Worm (Caenorhabditis elegans) whole organism, early embryonic: ENCODE results near the gene M03B6.4.

Experiments used
- B0310.2 ChIP-seq: sonication (generic microtip); optimal IDR thresholded peaks from 2 replicates; lab custom pipeline; 2016; ENCODE audit warnings: mild to moderate bottlenecking, missing genetic modification characterization, missing compliant biosample characterization
- F13C5.2 ChIP-seq: sonication (generic microtip); optimal IDR thresholded peaks from 2 replicates; lab custom pipeline; 2017; ENCODE audit warnings: mild to moderate bottlenecking, missing genetic modification characterization, inconsistent platforms, missing compliant biosample characterization
- aly-1 ChIP-seq: sonication (generic microtip); optimal IDR thresholded peaks from 2 replicates; lab custom pipeline; 2016; ENCODE audit warnings: missing genetic modification characterization, missing compliant biosample characterization
- ama-1 ChIP-seq: fragments of 150-350 bp; optimal IDR thresholded peaks from 2 replicates; lab custom pipeline; 2014
- ceh-13 ChIP-seq: fragments of 200-800 bp; sonication (Bioruptor generic); optimal IDR thresholded peaks from 2 replicates; lab custom pipeline; 2018; ENCODE audit warnings: mild to moderate bottlenecking, missing genetic modification characterization, missing compliant biosample characterization
- ceh-36 ChIP-seq: sonication (generic microtip); optimal IDR thresholded peaks from 2 replicates; lab custom pipeline; 2016; ENCODE audit warnings: missing genetic modification characterization, inconsistent platforms, missing compliant biosample characterization
- ets-7 ChIP-seq: sonication (generic microtip); optimal IDR thresholded peaks from 2 replicates; lab custom pipeline; 2016; ENCODE audit warnings: missing genotype, missing genetic modification characterization, missing compliant biosample characterization
- flt-1 ChIP-seq: fragments of 200-800 bp; sonication (Bioruptor generic); IDR thresholded peaks from 2 replicates; pipeline ENCODE4 v1.3.6; 2022; ENCODE audit warnings: missing genetic modification characterization, missing compliant biosample characterization
- hmbx-1 ChIP-seq: sonication (generic microtip); optimal IDR thresholded peaks from 2 replicates; lab custom pipeline; 2016; ENCODE audit warnings: mild to moderate bottlenecking, missing genetic modification characterization, missing compliant biosample characterization
- hmg-4 ChIP-seq: fragments of 200-800 bp; sonication (Bioruptor generic); optimal IDR thresholded peaks from 2 replicates; lab custom pipeline; 2018; ENCODE audit warnings: mild to moderate bottlenecking, missing genetic modification characterization, missing compliant biosample characterization
- hnd-1 ChIP-seq: sonication (generic microtip); optimal IDR thresholded peaks from 2 replicates; lab custom pipeline; 2016; ENCODE audit warnings: missing genetic modification characterization, missing compliant biosample characterization
- pes-1 ChIP-seq: fragments of 200-800 bp; sonication (Bioruptor generic); IDR thresholded peaks from 2 replicates; pipeline ENCODE4 v1.3.6; 2022; ENCODE audit warnings: missing genetic modification reagents, missing genetic modification characterization, missing compliant biosample characterization
- scrt-1 ChIP-seq: fragments of 200-800 bp; sonication (Bioruptor generic); IDR thresholded peaks from 2 replicates; pipeline ENCODE4 v1.3.6; 2022; ENCODE audit warnings: missing genetic modification characterization, missing compliant biosample characterization
- sea-1 ChIP-seq: fragments of 200-800 bp; sonication (Bioruptor generic); conservative IDR thresholded peaks from 2 replicates; pipeline ENCODE4 v1.3.6; 2022; ENCODE audit warnings: missing genetic modification characterization, missing compliant biosample characterization
- tbx-11 ChIP-seq: fragments of 200-800 bp; sonication (Bioruptor generic); IDR thresholded peaks from 2 replicates; pipeline ENCODE4 v1.3.6; 2022; ENCODE audit warnings: missing genetic modification characterization, missing compliant biosample characterization
- tbx-37 ChIP-seq: fragments of 200-800 bp; sonication (Bioruptor generic); conservative IDR thresholded peaks from 2 replicates; pipeline ENCODE4 v1.3.6; 2022; ENCODE audit warnings: missing genetic modification reagents, missing genetic modification characterization, missing compliant biosample characterization
- tra-4 ChIP-seq: sonication (generic microtip); optimal IDR thresholded peaks from 2 replicates; lab custom pipeline; 2017; ENCODE audit warnings: missing genetic modification characterization, missing compliant biosample characterization

M03B6.4 gene

ce11 chrX:13855928-13856327 is 2.7 kb upstream of the M03B6.4 start:
- TF ChIP-seq scrt-1 (GFP tag; lab: Robert Waterston, UW): no peak
- TF ChIP-seq aly-1 (tag; lab: Kevin White, UChicago): no peak
- no peak for TF ChIP-seq hnd-1
- no peak for TF ChIP-seq ets-7 (tag; lab: Kevin White, UChicago)
- no peak for TF ChIP-seq tbx-37 (GFP tag; lab: Robert Waterston, UW)
- no peak for TF ChIP-seq pes-1 (GFP tag; lab: Robert Waterston, UW)
- TF ChIP-seq flt-1 (GFP tag; lab: Robert Waterston, UW): no peak
- no peak for TF ChIP-seq ceh-36
- no peak for TF ChIP-seq B0310.2 (tag; lab: Kevin White, UChicago)
- TF ChIP-seq sea-1 (GFP tag; lab: Robert Waterston, UW): no peak
- TF ChIP-seq tra-4 (tag; lab: Kevin White, UChicago): no peak
- TF ChIP-seq ceh-13 (GFP tag; lab: Kevin White, UChicago): no peak
- no peak for TF ChIP-seq tbx-11 (GFP tag; lab: Robert Waterston, UW)
- no peak for TF ChIP-seq F13C5.2

ce11 chrX:13864191-13864590 is 5.5 kb downstream of the M03B6.4 start, which contains the start of gene M03B6.3:
Gene M03B6.3 (minus strand): TSS chrX:13864292.
- TF ChIP-seq pes-1 (GFP tag; lab: Robert Waterston, UW) (no peak), sea-1 (GFP tag; lab: Robert Waterston, UW) (no peak), B0310.2 (tag; lab: Kevin White, UChicago) (no peak), ceh-36 (no peak), scrt-1 (GFP tag; lab: Robert Waterston, UW) (no peak), aly-1 (tag; lab: Kevin White, UChicago) (no peak), hmbx-1 (tag; lab: Kevin White, UChicago) (no peak), ets-7 (tag; lab: Kevin White, UChicago) (no peak), tra-4 (tag; lab: Kevin White, UChicago) (no peak), ama-1 (lab: Kevin White, UChicago) (no peak), tbx-11 (GFP tag; lab: Robert Waterston, UW) (no peak), tbx-37 (GFP tag; lab: Robert Waterston, UW) (no peak), flt-1 (GFP tag; lab: Robert Waterston, UW) (no peak), ceh-13 (GFP tag; lab: Kevin White, UChicago) (no peak), F13C5.2 (no peak), hnd-1 (no peak), hmg-4 (GFP tag; lab: Kevin White, UChicago) (no peak)

DNA sequence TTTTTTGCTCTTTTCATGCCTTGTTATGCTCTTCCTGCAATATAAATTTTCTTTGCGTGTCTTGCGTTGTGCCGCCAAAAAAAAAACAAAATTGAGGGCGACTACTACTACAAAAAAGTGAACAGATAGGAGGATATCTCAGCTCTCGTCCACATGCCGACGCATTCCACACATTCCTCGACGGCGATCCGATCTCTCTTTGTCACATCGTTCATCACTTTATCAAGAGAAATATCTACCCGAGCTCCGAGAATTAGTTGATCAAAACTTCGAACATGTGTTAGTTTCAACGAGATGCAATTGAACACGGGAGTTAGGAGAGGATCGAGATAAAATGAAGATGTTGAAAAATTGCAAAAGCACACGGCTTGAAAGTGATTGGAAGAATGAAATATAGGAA is 12.5 kb downstream of the M03B6.4 start:
- TF ChIP-seq tbx-37 (GFP tag; lab: Robert Waterston, UW) (no peak), hmbx-1 (tag; lab: Kevin White, UChicago) (no peak), aly-1 (tag; lab: Kevin White, UChicago) (no peak), ceh-13 (GFP tag; lab: Kevin White, UChicago) (no peak), tra-4 (tag; lab: Kevin White, UChicago) (no peak), ets-7 (tag; lab: Kevin White, UChicago) (no peak), ceh-36 (no peak), flt-1 (GFP tag; lab: Robert Waterston, UW) (no peak), scrt-1 (GFP tag; lab: Robert Waterston, UW) (no peak), ama-1 (lab: Kevin White, UChicago) (no peak), tbx-11 (GFP tag; lab: Robert Waterston, UW) (no peak), hmg-4 (GFP tag; lab: Kevin White, UChicago) (no peak), F13C5.2 (no peak)

DNA sequence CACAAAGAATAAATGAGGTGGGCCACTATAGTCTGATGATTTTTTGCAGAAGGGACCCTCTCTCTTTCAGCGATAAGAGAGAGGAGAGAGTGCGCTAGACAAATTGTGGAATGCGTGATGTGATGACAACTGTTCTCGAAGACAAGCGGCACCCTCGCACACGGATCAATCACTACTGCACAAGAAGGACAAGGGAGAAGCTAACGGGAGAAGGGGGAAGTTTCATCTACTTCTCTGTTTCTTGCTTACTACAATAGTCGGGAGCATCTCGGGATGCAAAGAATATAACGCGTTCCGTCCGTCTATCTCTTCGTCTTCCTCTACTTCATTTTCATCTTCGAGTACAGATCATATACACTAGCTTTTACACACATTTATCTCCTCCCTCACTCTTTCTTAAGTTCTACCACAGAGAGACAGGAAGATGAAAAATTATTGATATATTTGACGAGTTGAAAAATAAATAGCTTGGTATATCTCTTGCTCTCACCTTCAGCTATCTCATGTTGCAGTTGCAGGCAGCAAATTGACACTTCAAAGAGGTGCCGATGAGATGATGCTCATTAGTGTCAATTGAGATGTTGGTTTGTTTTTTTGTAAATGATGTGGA is 14.8 kb downstream of the M03B6.4 start:
- TF ChIP-seq pes-1 (GFP tag; lab: Robert Waterston, UW): no peak
- no peak for TF ChIP-seq aly-1 (tag; lab: Kevin White, UChicago)
- no peak for TF ChIP-seq hmbx-1 (tag; lab: Kevin White, UChicago)
- TF ChIP-seq tbx-11 (GFP tag; lab: Robert Waterston, UW): no peak
- no peak for TF ChIP-seq tra-4 (tag; lab: Kevin White, UChicago)
- TF ChIP-seq F13C5.2: no peak
- no peak for TF ChIP-seq hnd-1
- no peak for TF ChIP-seq B0310.2 (tag; lab: Kevin White, UChicago)
- no peak for TF ChIP-seq tbx-37 (GFP tag; lab: Robert Waterston, UW)
- no peak for TF ChIP-seq ets-7 (tag; lab: Kevin White, UChicago)
- TF ChIP-seq ceh-13 (GFP tag; lab: Kevin White, UChicago): no peak
- no peak for TF ChIP-seq sea-1 (GFP tag; lab: Robert Waterston, UW)
- no peak for TF ChIP-seq ceh-36
- no peak for TF ChIP-seq flt-1 (GFP tag; lab: Robert Waterston, UW)
- no peak for TF ChIP-seq hmg-4 (GFP tag; lab: Kevin White, UChicago)

- no peak for TF ChIP-seq ama-1 (lab: Kevin White, UChicago)
- no peak for TF ChIP-seq ceh-13 (GFP tag; lab: Kevin White, UChicago)
- no peak for TF ChIP-seq sea-1 (GFP tag; lab: Robert Waterston, UW)
- no peak for TF ChIP-seq ceh-36
- TF ChIP-seq F13C5.2: no peak
- no peak for TF ChIP-seq hmbx-1 (tag; lab: Kevin White, UChicago)
- TF ChIP-seq aly-1 (tag; lab: Kevin White, UChicago): no peak
- TF ChIP-seq pes-1 (GFP tag; lab: Robert Waterston, UW): no peak
- no peak for TF ChIP-seq flt-1 (GFP tag; lab: Robert Waterston, UW)
- no peak for TF ChIP-seq hnd-1
- no peak for TF ChIP-seq ets-7 (tag; lab: Kevin White, UChicago)
- TF ChIP-seq scrt-1 (GFP tag; lab: Robert Waterston, UW): no peak
- no peak for TF ChIP-seq tra-4 (tag; lab: Kevin White, UChicago)
- TF ChIP-seq tbx-11 (GFP tag; lab: Robert Waterston, UW): no peak
- no peak for TF ChIP-seq tbx-37 (GFP tag; lab: Robert Waterston, UW)
- TF ChIP-seq hmg-4 (GFP tag; lab: Kevin White, UChicago): no peak
Observed at ce11 chrX:13875913-13876312, 17.3 kb downstream of the M03B6.4 start.

DNA sequence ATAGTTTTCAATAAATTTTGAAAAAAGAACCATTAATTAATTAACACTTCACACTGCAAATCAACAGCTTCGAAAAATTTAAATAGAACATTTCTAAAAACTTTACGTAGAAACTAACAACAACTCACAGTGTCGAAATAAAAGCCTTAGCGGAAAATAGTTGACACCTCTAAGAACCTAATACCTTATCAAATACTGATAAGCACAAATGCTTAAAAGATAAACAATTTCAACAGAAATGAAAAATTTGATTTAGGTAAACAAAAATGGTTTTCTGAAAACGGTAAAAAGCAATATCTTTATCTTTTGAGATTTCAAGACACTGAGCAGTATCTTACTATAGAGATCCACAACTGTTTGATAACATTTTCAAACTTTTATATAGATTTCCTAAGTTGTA is 18.2 kb downstream of the M03B6.4 start:
- TF ChIP-seq B0310.2 (tag; lab: Kevin White, UChicago): no peak
- no peak for TF ChIP-seq ama-1 (lab: Kevin White, UChicago)
- TF ChIP-seq ceh-13 (GFP tag; lab: Kevin White, UChicago): no peak
- no peak for TF ChIP-seq F13C5.2
- TF ChIP-seq aly-1 (tag; lab: Kevin White, UChicago): no peak
- TF ChIP-seq tbx-11 (GFP tag; lab: Robert Waterston, UW): no peak
- TF ChIP-seq scrt-1 (GFP tag; lab: Robert Waterston, UW): no peak
- no peak for TF ChIP-seq hmg-4 (GFP tag; lab: Kevin White, UChicago)
- no peak for TF ChIP-seq tra-4 (tag; lab: Kevin White, UChicago)
